Fruit fly (Drosophila melanogaster) whole organism, adult: ENCODE data around the gene RpL37A.

ENCODE experiments used
- CG1620 ChIP-seq: fragments of 200-800 bp; sonication (Bioruptor generic); optimal IDR thresholded peaks from 2 replicates; lab custom pipeline; 2016; ENCODE audit warnings: missing biosample characterization, missing genetic modification characterization
- CG33017 ChIP-seq: fragments of 200-800 bp; sonication (Bioruptor generic); optimal IDR thresholded peaks from 2 replicates; lab custom pipeline; 2018; ENCODE audit warnings: missing biosample characterization, mild to moderate bottlenecking, missing genetic modification characterization, moderate library complexity
- CG5204 ChIP-seq: fragments of 200-800 bp; sonication (Bioruptor generic); optimal IDR thresholded peaks from 2 replicates; lab custom pipeline; 2016; ENCODE audit warnings: missing biosample characterization, missing genetic modification characterization
- CG7101 ChIP-seq: fragments of 200-800 bp; sonication (Bioruptor generic); optimal IDR thresholded peaks from 2 replicates; lab custom pipeline; 2018; ENCODE audit warnings: missing biosample characterization, mild to moderate bottlenecking, missing genetic modification characterization, moderate library complexity
- Clk ChIP-seq: fragments of 200-800 bp; sonication (Bioruptor generic); optimal IDR thresholded peaks from 2 replicates; lab custom pipeline; 2017; ENCODE audit warnings: missing biosample characterization, missing genetic modification characterization
- Crg-1 ChIP-seq: fragments of 200-800 bp; sonication (Bioruptor generic); optimal IDR thresholded peaks from 2 replicates; lab custom pipeline; 2016; ENCODE audit warnings: missing biosample characterization, missing genetic modification characterization
- Mnt ChIP-seq: fragments of 200-800 bp; sonication (Bioruptor generic); optimal IDR thresholded peaks from 2 replicates; lab custom pipeline; 2016; ENCODE audit warnings: missing biosample characterization, mild to moderate bottlenecking, missing genetic modification characterization
- cic ChIP-seq: fragments of 200-800 bp; sonication (Bioruptor generic); optimal IDR thresholded peaks from 2 replicates; lab custom pipeline; 2017; ENCODE audit warnings: missing biosample characterization, mild to moderate bottlenecking, missing genetic modification characterization, moderate library complexity
- kay ChIP-seq: fragments of 200-800 bp; sonication (Bioruptor generic); peaks from one replicate; lab custom pipeline; 2016; ENCODE audit warnings: missing biosample characterization, missing genetic modification characterization, borderline replicate concordance
- ovo ChIP-seq: fragments of 200-800 bp; sonication (Bioruptor generic); optimal IDR thresholded peaks from 2 replicates; lab custom pipeline; 2016; ENCODE audit warnings: missing biosample characterization, missing genetic modification characterization
- pad ChIP-seq: fragments of 200-800 bp; sonication (Bioruptor generic); optimal IDR thresholded peaks from 3 replicates; lab custom pipeline; 2017; ENCODE audit warnings: missing biosample characterization, missing genetic modification characterization, mild to moderate bottlenecking, moderate library complexity, missing genetic modification reagents
- tj ChIP-seq: fragments of 200-800 bp; sonication (Bioruptor generic); optimal IDR thresholded peaks from 3 replicates; lab custom pipeline; 2017; ENCODE audit warnings: missing biosample characterization, mild to moderate bottlenecking, missing genetic modification characterization, moderate library complexity
- toe ChIP-seq: fragments of 200-800 bp; sonication (Bioruptor generic); optimal IDR thresholded peaks from 2 replicates; lab custom pipeline; 2016; ENCODE audit warnings: missing biosample characterization, missing genetic modification characterization

DNA sequence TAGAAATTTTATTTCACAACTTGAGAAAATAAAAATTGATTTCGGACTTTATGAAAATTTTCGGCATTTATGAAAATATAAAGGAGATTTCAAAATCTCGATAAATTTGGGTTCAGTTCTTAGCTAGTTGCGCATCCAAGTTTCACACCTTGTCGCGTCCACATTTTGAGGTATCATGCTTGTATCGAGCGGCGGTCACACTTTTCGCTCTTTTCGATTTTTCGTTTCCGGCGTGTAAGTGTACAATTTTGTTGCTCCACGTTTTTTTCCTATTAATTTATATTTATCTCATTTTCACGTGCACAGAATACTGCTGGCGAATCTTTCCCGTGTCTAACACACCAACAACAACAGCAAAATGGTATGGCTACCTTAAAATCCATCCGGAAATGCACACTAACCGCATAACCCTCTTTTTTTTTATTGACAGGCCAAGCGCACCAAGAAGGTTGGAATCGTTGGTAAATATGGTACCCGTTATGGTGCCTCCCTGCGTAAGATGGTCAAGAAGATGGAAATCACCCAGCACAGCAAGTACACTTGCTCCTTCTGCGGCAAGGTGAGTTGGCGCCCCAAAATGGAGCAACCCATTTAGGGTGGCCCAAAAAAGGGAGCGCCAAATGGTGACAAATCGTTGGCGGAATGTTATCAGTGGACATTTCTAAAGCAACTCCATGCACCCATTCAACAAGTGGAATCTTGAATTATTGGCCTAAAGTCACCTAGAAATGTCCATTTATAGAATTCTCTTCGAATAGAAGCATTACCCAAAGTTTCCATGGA is at the start of gene RpL37A:
- TF ChIP-seq CG1620 (GFP tag; lab: Kevin White, UChicago): peak; percentile 86
- peak; percentile 54 for TF ChIP-seq CG33017 (tag; lab: Kevin White, UChicago)
- peak; percentile 73 for TF ChIP-seq Crg-1 (GFP tag; lab: Kevin White, UChicago)
- TF ChIP-seq cic (GFP tag; lab: Kevin White, UChicago): peak; percentile 62
- TF ChIP-seq CG5204: no peak
- peak; percentile 63 for TF ChIP-seq ovo (GFP tag; lab: Kevin White, UChicago)
- TF ChIP-seq toe: no peak
- peak; percentile 76 for TF ChIP-seq Mnt (GFP tag; lab: Kevin White, UChicago)
- peak; percentile 18 for TF ChIP-seq kay (GFP tag; lab: Kevin White, UChicago)
- TF ChIP-seq CG7101 (tag; lab: Kevin White, UChicago): peak; percentile 81
- peak; percentile 74 for TF ChIP-seq pad
- TF ChIP-seq tj (GFP tag; lab: Kevin White, UChicago): peak; percentile 54
- peak; percentile 61 for TF ChIP-seq Clk (GFP tag; lab: Kevin White, UChicago)
